Fruit fly (Drosophila melanogaster): Measurements from ENCODE around the gene Jon99Ci.

dm6 chr3R:29959329-29959728 is 33.3 kb upstream of the Jon99Ci start:
- TF ChIP-seq bab1 (GFP tag; optimal IDR thresholded peaks at IDR 0.05) = no peak
- no peak for TF ChIP-seq CG11617 (GFP tag; optimal IDR thresholded peaks at IDR 0.05)
- no peak for TF ChIP-seq CG33017 (tag; optimal IDR thresholded peaks at IDR 0.05)
- TF ChIP-seq CG7101 (tag; optimal IDR thresholded peaks at IDR 0.05) = no peak
- TF ChIP-seq CG12768 (GFP tag; optimal IDR thresholded peaks at IDR 0.05) = no peak
- no peak for TF ChIP-seq CG1620 (GFP tag; optimal IDR thresholded peaks at IDR 0.05)
